6 worm cellular contexts compared by ENCODE assay signal in the genomic region with DNA sequence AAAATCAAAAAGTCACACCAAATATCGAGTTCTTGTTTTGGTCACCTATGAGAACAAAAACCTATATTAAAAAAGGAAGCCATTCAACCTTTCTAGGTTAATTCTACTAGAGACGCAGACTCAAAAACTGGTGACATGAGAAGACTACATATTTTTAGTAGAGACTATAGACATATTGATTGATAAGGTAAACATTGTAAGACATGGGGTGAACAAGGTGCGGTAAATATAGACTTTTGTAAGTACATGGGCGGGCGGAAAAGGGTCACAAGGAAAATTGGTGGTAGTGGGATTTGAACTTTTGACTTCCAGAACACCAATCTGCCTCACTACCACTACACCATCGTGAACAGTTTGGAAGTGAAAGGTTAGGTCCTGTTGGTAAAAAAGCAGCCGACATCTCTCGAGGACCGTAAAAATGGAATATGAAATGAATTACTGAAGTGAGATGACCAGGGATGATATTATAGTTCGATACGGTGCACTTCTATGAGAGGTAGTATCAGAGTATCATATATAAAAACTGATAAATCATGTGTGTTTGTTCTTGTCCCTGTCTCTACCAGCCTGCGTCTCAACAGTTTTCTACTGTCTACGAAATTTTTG.
A peak's percentile ranks its signal among the peaks of the same experiment; 100 is the strongest.
TF ChIP-seq lines count a peak whose summit lies in the region.

A gene (plus strand): TSS at position 573 of the 606 bp plus-strand sequence.

TF ChIP-seq in whole organism, L1 larva, 84 proteins besides CTCF, POLR2A, EP300 and RAD21 (continues in another document):
- TF ChIP-seq nhr-90 (tag; optimal IDR thresholded peaks at IDR 0.05; lab: Kevin White, UChicago; ENCODE audit: poor library complexity) (peak; percentile 10), snu-23 (GFP tag; optimal IDR thresholded peaks at IDR 0.05; lab: Kevin White, UChicago) (peak; percentile 18), nhr-71 (tag; optimal IDR thresholded peaks at IDR 0.05; lab: Kevin White, UChicago) (peak; percentile 36), lin-14 (GFP tag; optimal IDR thresholded peaks at IDR 0.05; lab: Kevin White, UChicago) (peak; percentile 73), lin-35 (GFP tag; optimal IDR thresholded peaks at IDR 0.05; lab: Kevin White, UChicago) (peak in 1 of 2 experiments; percentile 53), nhr-76 (tag; optimal IDR thresholded peaks at IDR 0.05; lab: Kevin White, UChicago) (no peak), nhr-77 (tag; optimal IDR thresholded peaks at IDR 0.05; lab: Kevin White, UChicago) (peak; percentile 57), unc-62 (GFP tag; optimal IDR thresholded peaks at IDR 0.05; lab: Kevin White, UChicago) (no peak), jun-1 (tag; optimal IDR thresholded peaks at IDR 0.05; lab: Kevin White, UChicago) (no peak), pqm-1 (tag; optimal IDR thresholded peaks at IDR 0.05; lab: Kevin White, UChicago) (no peak), egl-27 (tag; optimal IDR thresholded peaks at IDR 0.05; lab: Kevin White, UChicago) (no peak), tbx-2 (tag; optimal IDR thresholded peaks at IDR 0.05; lab: Kevin White, UChicago) (peak; percentile 9), nhr-85 (tag; lab: Kevin White, UChicago) (peak; percentile 63), nhr-20 (tag; optimal IDR thresholded peaks at IDR 0.05; lab: Kevin White, UChicago) (peak; percentile 55)

TF ChIP-seq in whole organism, L2 larva, 48 proteins besides CTCF, POLR2A, EP300 and RAD21 (continues in another document):
- peak; percentile 20 for TF ChIP-seq F13H6.1 (tag; optimal IDR thresholded peaks at IDR 0.05; lab: Kevin White, UChicago)
- TF ChIP-seq crh-2 (tag; optimal IDR thresholded peaks at IDR 0.05; lab: Kevin White, UChicago), result no peak
- no peak for TF ChIP-seq nhr-237 (tag; optimal IDR thresholded peaks at IDR 0.05; lab: Kevin White, UChicago)
- TF ChIP-seq mdl-1 (tag; optimal IDR thresholded peaks at IDR 0.05; lab: Kevin White, UChicago), result no peak
- TF ChIP-seq nhr-129 (tag; optimal IDR thresholded peaks at IDR 0.05; lab: Kevin White, UChicago), result no peak
- TF ChIP-seq fos-1 (tag; optimal IDR thresholded peaks at IDR 0.05; lab: Kevin White, UChicago), result no peak
- no peak for TF ChIP-seq nhr-12 (tag; optimal IDR thresholded peaks at IDR 0.05; lab: Kevin White, UChicago)
- no peak for TF ChIP-seq zag-1 (tag; optimal IDR thresholded peaks at IDR 0.05; lab: Kevin White, UChicago)
- TF ChIP-seq gmeb-1 (tag; optimal IDR thresholded peaks at IDR 0.05; lab: Kevin White, UChicago), result no peak
- TF ChIP-seq ztf-1 (GFP tag; conservative IDR thresholded peaks at IDR 0.05; lab: Robert Waterston, UW), result no peak
- no peak for TF ChIP-seq ztf-4 (tag; optimal IDR thresholded peaks at IDR 0.05; lab: Kevin White, UChicago)
- no peak for TF ChIP-seq lin-11 (tag; optimal IDR thresholded peaks at IDR 0.05; lab: Kevin White, UChicago)
- no peak for TF ChIP-seq mbf-1 (tag; optimal IDR thresholded peaks at IDR 0.05; lab: Kevin White, UChicago)
- no peak for TF ChIP-seq mab-5 (tag; optimal IDR thresholded peaks at IDR 0.05; lab: Kevin White, UChicago)
- TF ChIP-seq lsy-2 (tag; optimal IDR thresholded peaks at IDR 0.05; lab: Kevin White, UChicago), result no peak

TF ChIP-seq in whole organism, L3 larva, 47 proteins besides CTCF, POLR2A, EP300 and RAD21:
- TF ChIP-seq snpc-4 (tag; optimal IDR thresholded peaks at IDR 0.05; lab: Kevin White, UChicago), result no peak
- peak; percentile 27 for TF ChIP-seq nhr-23 (tag; optimal IDR thresholded peaks at IDR 0.05; lab: Kevin White, UChicago)
- peak; percentile 40 for TF ChIP-seq elt-2 (tag; optimal IDR thresholded peaks at IDR 0.05; lab: Kevin White, UChicago)
- peak; percentile 57 for TF ChIP-seq ceh-28 (tag; optimal IDR thresholded peaks at IDR 0.05; lab: Kevin White, UChicago)
- TF ChIP-seq nhr-77 (tag; optimal IDR thresholded peaks at IDR 0.05; lab: Kevin White, UChicago), result no peak
- no peak for TF ChIP-seq nfya-1 (tag; optimal IDR thresholded peaks at IDR 0.05; lab: Kevin White, UChicago; ENCODE audit: insufficient read depth)
- no peak for TF ChIP-seq ceh-16 (tag; optimal IDR thresholded peaks at IDR 0.05; lab: Kevin White, UChicago)
- peak; percentile 83 for TF ChIP-seq pha-4 (tag; optimal IDR thresholded peaks at IDR 0.05; lab: Kevin White, UChicago)
- TF ChIP-seq pqm-1 (tag; optimal IDR thresholded peaks at IDR 0.05; lab: Kevin White, UChicago), result peak; percentile 50
TF ChIP-seq in whole organism, L3 larva: peak in this region for 5.

TF ChIP-seq in whole organism, L4 larva, 104 proteins besides CTCF, POLR2A, EP300 and RAD21 (continues in another document):
- TF ChIP-seq aly-2 (tag; optimal IDR thresholded peaks at IDR 0.05; lab: Kevin White, UChicago), result no peak
- TF ChIP-seq mes-2 (tag; optimal IDR thresholded peaks at IDR 0.05; lab: Kevin White, UChicago; ENCODE audit: poor library complexity, severe bottlenecking), result no peak
- no peak for TF ChIP-seq skn-1 (tag; optimal IDR thresholded peaks at IDR 0.05; lab: Kevin White, UChicago)
- no peak for TF ChIP-seq nhr-25 (tag; optimal IDR thresholded peaks at IDR 0.05; lab: Kevin White, UChicago; ENCODE audit: borderline replicate concordance, insufficient read depth)
- no peak for TF ChIP-seq unc-62 (GFP tag; optimal IDR thresholded peaks at IDR 0.05 in 1 of 2; lab: Kevin White, UChicago)
- TF ChIP-seq unc-62 (tag; optimal IDR thresholded peaks at IDR 0.05; lab: Kevin White, UChicago), result no peak
- TF ChIP-seq gei-8 (GFP tag; optimal IDR thresholded peaks at IDR 0.05; lab: Kevin White, UChicago), result no peak
- 0 out of 2 replicates have a peak, but pooled peaks have one; percentile 16 for TF ChIP-seq tra-1 (GFP tag; IDR thresholded peaks at IDR 0.05; lab: Robert Waterston, UW)
- TF ChIP-seq attf-4 (tag; optimal IDR thresholded peaks at IDR 0.05; lab: Kevin White, UChicago), result no peak
- TF ChIP-seq nhr-76 (tag; optimal IDR thresholded peaks at IDR 0.05; lab: Kevin White, UChicago), result no peak
- TF ChIP-seq nhr-48 (tag; optimal IDR thresholded peaks at IDR 0.05; lab: Kevin White, UChicago), result no peak
- TF ChIP-seq ceh-20 (GFP tag; IDR thresholded peaks at IDR 0.05; lab: Robert Waterston, UW), result no peak
- TF ChIP-seq nhr-111 (GFP tag; optimal IDR thresholded peaks at IDR 0.05; lab: Kevin White, UChicago), result no peak
- TF ChIP-seq T20F7.1 (GFP tag; optimal IDR thresholded peaks at IDR 0.05; lab: Kevin White, UChicago), result no peak
- TF ChIP-seq pha-4 (GFP tag; IDR thresholded peaks at IDR 0.05; lab: Robert Waterston, UW), result no peak
- TF ChIP-seq pha-4 (tag; optimal IDR thresholded peaks at IDR 0.05; lab: Kevin White, UChicago), result no peak
- peak; percentile 26 for TF ChIP-seq hlh-11 (tag; optimal IDR thresholded peaks at IDR 0.05; lab: Kevin White, UChicago)

TF ChIP-seq in whole organism, mixed stage, embryonic, 35 proteins besides CTCF, POLR2A, EP300 and RAD21:
- no peak for TF ChIP-seq nhr-28 (tag; optimal IDR thresholded peaks at IDR 0.05; lab: Kevin White, UChicago)
- peak; percentile 6 for TF ChIP-seq pha-4 (tag; optimal IDR thresholded peaks at IDR 0.05; lab: Kevin White, UChicago)

TF ChIP-seq in whole organism, young adult, 124 proteins besides CTCF, POLR2A, EP300 and RAD21:
- no peak for TF ChIP-seq rpc-1 (optimal IDR thresholded peaks at IDR 0.05; lab: Kevin White, UChicago)
- TF ChIP-seq rpc-1 (tag; optimal IDR thresholded peaks at IDR 0.05; lab: Kevin White, UChicago), result peak; percentile 17
- TF ChIP-seq nfya-1 (tag; optimal IDR thresholded peaks at IDR 0.05; lab: Kevin White, UChicago; ENCODE audit: borderline replicate concordance, insufficient read depth), result no peak
- TF ChIP-seq ztf-25 (GFP tag; IDR thresholded peaks at IDR 0.05; lab: Robert Waterston, UW), result no peak
- TF ChIP-seq ztf-18 (tag; optimal IDR thresholded peaks at IDR 0.05; lab: Kevin White, UChicago), result no peak
- no peak for TF ChIP-seq B0261.1 (tag; optimal IDR thresholded peaks at IDR 0.05; lab: Kevin White, UChicago)
- no peak for TF ChIP-seq dpl-1 (GFP tag; optimal IDR thresholded peaks at IDR 0.05; lab: Kevin White, UChicago)
- no peak for TF ChIP-seq tbp1 (GFP tag; optimal IDR thresholded peaks at IDR 0.05; lab: Kevin White, UChicago)
- no peak for TF ChIP-seq K11D2.4 (GFP tag; IDR thresholded peaks at IDR 0.05; lab: Robert Waterston, UW)
- no peak for TF ChIP-seq snpc-1.3 (tag; optimal IDR thresholded peaks at IDR 0.05; lab: Kevin White, UChicago; ENCODE audit: insufficient read depth)
- TF ChIP-seq hmg-1.2 (GFP tag; IDR thresholded peaks at IDR 0.05; lab: Robert Waterston, UW), result peak; percentile 11; the same call in 1 of the 2 replicates
- TF ChIP-seq Y95B8A.8 (GFP tag; IDR thresholded peaks at IDR 0.05; lab: Robert Waterston, UW), result no peak
- no peak for TF ChIP-seq nhr-120 (GFP tag; IDR thresholded peaks at IDR 0.05; lab: Robert Waterston, UW)
- TF ChIP-seq atf-7 (tag; optimal IDR thresholded peaks at IDR 0.05; lab: Kevin White, UChicago), result no peak
- no peak for TF ChIP-seq sea-2 (GFP tag; IDR thresholded peaks at IDR 0.05; lab: Robert Waterston, UW)
- no peak for TF ChIP-seq B0019.2 (GFP tag; conservative IDR thresholded peaks at IDR 0.05; lab: Robert Waterston, UW)
- TF ChIP-seq nhr-80 (tag; optimal IDR thresholded peaks at IDR 0.05; lab: Kevin White, UChicago), result peak; percentile 4
- TF ChIP-seq snpc-4 (GFP tag; optimal IDR thresholded peaks at IDR 0.05; lab: Kevin White, UChicago), result no peak
- TF ChIP-seq snpc-4 (tag; optimal IDR thresholded peaks at IDR 0.05; lab: Kevin White, UChicago), result peak in 2 of 4 experiments; percentile 53 to 77
- TF ChIP-seq C17E4.6 (GFP tag; IDR thresholded peaks at IDR 0.05; lab: Robert Waterston, UW), result no peak
